Fruit fly (Drosophila melanogaster) whole organism, embryonic: Measurements from ENCODE around the gene Hecw.
A peak's percentile ranks its signal among the peaks of the same experiment; 100 is the strongest.

Experiments
- Abd-B ChIP-seq: fragments of 200-800 bp; sonication (Bioruptor generic); optimal IDR thresholded peaks from 2 replicates; lab custom pipeline; 2018; ENCODE audit warnings: missing biosample characterization, mild to moderate bottlenecking, missing genetic modification characterization, moderate library complexity
- Atf-2 ChIP-seq: fragments of 200-800 bp; sonication (Bioruptor generic); optimal IDR thresholded peaks from 2 replicates; lab custom pipeline; 2016; ENCODE audit warnings: missing biosample characterization, missing genetic modification characterization
- CG10147 ChIP-seq: fragments of 200-800 bp; sonication (Bioruptor generic); optimal IDR thresholded peaks from 2 replicates; lab custom pipeline; 2019; ENCODE audit warnings: missing biosample characterization, mild to moderate bottlenecking, missing genetic modification characterization, moderate library complexity
- CG14014 ChIP-seq: fragments of 200-800 bp; sonication (Bioruptor generic); IDR thresholded peaks from 2 replicates; pipeline ENCODE4 v1.3.6; 2022; ENCODE audit warnings: missing biosample characterization, missing genetic modification characterization
- CG14441 ChIP-seq: fragments of 200-800 bp; sonication (Bioruptor generic); IDR thresholded peaks from 2 replicates; pipeline ENCODE4 v1.3.6; 2022; ENCODE audit warnings: missing biosample characterization, missing genetic modification characterization
- CG15696 ChIP-seq: fragments of 200-800 bp; sonication (Bioruptor generic); optimal IDR thresholded peaks from 2 replicates; lab custom pipeline; 2019; ENCODE audit warnings: missing biosample characterization, mild to moderate bottlenecking, missing genetic modification characterization, moderate library complexity
- CG1602 ChIP-seq: fragments of 200-800 bp; sonication (Bioruptor generic); optimal IDR thresholded peaks from 3 replicates; lab custom pipeline; 2016; ENCODE audit warnings: missing biosample characterization, missing genetic modification characterization
- CG17359 ChIP-seq: fragments of 200-800 bp; sonication (Bioruptor generic); optimal IDR thresholded peaks from 3 replicates; lab custom pipeline; 2018; ENCODE audit warnings: missing biosample characterization, mild to moderate bottlenecking, missing genetic modification characterization, moderate library complexity
- CG17385 ChIP-seq: fragments of 200-800 bp; sonication (Bioruptor generic); optimal IDR thresholded peaks from 3 replicates; lab custom pipeline; 2018; ENCODE audit warnings: missing biosample characterization, mild to moderate bottlenecking, missing genetic modification characterization
- CG17802 ChIP-seq: fragments of 200-800 bp; sonication (Bioruptor generic); optimal IDR thresholded peaks from 2 replicates; lab custom pipeline; 2018; ENCODE audit warnings: missing biosample characterization, mild to moderate bottlenecking, missing genetic modification characterization, moderate library complexity
- CG18599 ChIP-seq: fragments of 200-800 bp; sonication (Bioruptor generic); optimal IDR thresholded peaks from 3 replicates; lab custom pipeline; 2017; ENCODE audit warnings: missing biosample characterization, missing genetic modification characterization, mild to moderate bottlenecking, moderate library complexity, missing genetic modification reagents
- CG3065 ChIP-seq: fragments of 200-800 bp; sonication (Bioruptor generic); optimal IDR thresholded peaks from 2 replicates; lab custom pipeline; 2016; ENCODE audit warnings: missing biosample characterization, missing genetic modification characterization
- CG31365 ChIP-seq: fragments of 200-800 bp; sonication (Bioruptor generic); optimal IDR thresholded peaks from 2 replicates; lab custom pipeline; 2018; ENCODE audit warnings: missing biosample characterization, mild to moderate bottlenecking, missing genetic modification characterization
- CG4707 ChIP-seq: fragments of 200-800 bp; sonication (Bioruptor generic); optimal IDR thresholded peaks from 2 replicates; lab custom pipeline; 2018; ENCODE audit warnings: missing biosample characterization, mild to moderate bottlenecking, missing genetic modification characterization, moderate library complexity
- CG4730 ChIP-seq: fragments of 200-800 bp; sonication (Bioruptor generic); IDR thresholded peaks from 2 replicates; pipeline ENCODE4 v1.3.6; 2022; ENCODE audit warnings: missing biosample characterization, missing genetic modification characterization
- CG6254 ChIP-seq: fragments of 200-800 bp; sonication (Bioruptor generic); optimal IDR thresholded peaks from 3 replicates; lab custom pipeline; 2017; ENCODE audit warnings: mild to moderate bottlenecking, missing biosample characterization, missing genetic modification reagents, missing genetic modification characterization
- CG7372 ChIP-seq: fragments of 200-800 bp; sonication (Bioruptor generic); IDR thresholded peaks from 2 replicates; pipeline ENCODE4 v1.3.6; 2022; ENCODE audit warnings: missing biosample characterization, missing genetic modification characterization
- CG9817 ChIP-seq: fragments of 200-800 bp; sonication (Bioruptor generic); optimal IDR thresholded peaks from 2 replicates; lab custom pipeline; 2018; ENCODE audit warnings: missing biosample characterization, mild to moderate bottlenecking, missing genetic modification characterization, moderate library complexity
- E2f1 ChIP-seq: fragments of 200-800 bp; sonication (Bioruptor generic); IDR thresholded peaks from 2 replicates; pipeline ENCODE4 v1.3.6; 2022; ENCODE audit warnings: missing biosample characterization, missing genetic modification characterization
- Fer1 ChIP-seq: fragments of 200-800 bp; sonication (Bioruptor generic); optimal IDR thresholded peaks from 2 replicates; lab custom pipeline; 2017; ENCODE audit warnings: missing biosample characterization, mild to moderate bottlenecking, missing genetic modification characterization
- Hmr ChIP-seq: fragments of 200-800 bp; sonication (Bioruptor generic); optimal IDR thresholded peaks from 3 replicates; lab custom pipeline; 2017; ENCODE audit warnings: mild to moderate bottlenecking, missing biosample characterization, missing genetic modification reagents, missing genetic modification characterization
- Hr51 ChIP-seq, 2 experiments: fragments of 200-800 bp; sonication (Bioruptor generic); optimal IDR thresholded peaks; 2 replicates in 1 of 2; 3 replicates in 1 of 2; lab custom pipeline; 2016 to 2018; ENCODE audit warnings: missing biosample characterization in 2 of 2, missing genetic modification characterization in 2 of 2, mild to moderate bottlenecking in 1 of 2, moderate library complexity in 1 of 2
- Meics ChIP-seq: fragments of 200-800 bp; sonication (Bioruptor generic); optimal IDR thresholded peaks from 2 replicates; lab custom pipeline; 2017; ENCODE audit warnings: missing biosample characterization, mild to moderate bottlenecking, missing genetic modification characterization
- NfI ChIP-seq: fragments of 200-800 bp; sonication (Bioruptor generic); optimal IDR thresholded peaks from 3 replicates; lab custom pipeline; 2018; ENCODE audit warnings: missing biosample characterization, mild to moderate bottlenecking, missing genetic modification characterization, moderate library complexity
- Pdp1 ChIP-seq, 2 experiments: fragments of 200-800 bp; sonication (Bioruptor generic); optimal IDR thresholded peaks; 3 replicates each; lab custom pipeline; 2016; ENCODE audit warnings: missing biosample characterization in 2 of 2, missing genetic modification characterization in 2 of 2, mild to moderate bottlenecking in 1 of 2, moderate library complexity in 1 of 2
- Ptx1 ChIP-seq: fragments of 200-800 bp; sonication (Bioruptor generic); IDR thresholded peaks from 2 replicates; pipeline ENCODE4 v1.3.6; 2022; ENCODE audit warnings: missing biosample characterization, missing genetic modification characterization
- Spps ChIP-seq: fragments of 200-800 bp; sonication (Bioruptor generic); optimal IDR thresholded peaks from 2 replicates; lab custom pipeline; 2018; ENCODE audit warnings: missing biosample characterization, mild to moderate bottlenecking, missing genetic modification characterization
- Stat92E ChIP-seq, 3 experiments: fragments of >200 bp in 2 of 3; fragments of 200-800 bp in 1 of 3; sonication (Bioruptor generic) in 1 of 3; optimal IDR thresholded peaks; 2 replicates each; lab custom pipeline; 2017 to 2019; ENCODE audit warnings: missing biosample characterization in 3 of 3, missing genetic modification characterization in 3 of 3, mild to moderate bottlenecking in 1 of 3, moderate library complexity in 1 of 3
- Xbp1 ChIP-seq: fragments of 200-800 bp; sonication (Bioruptor generic); optimal IDR thresholded peaks from 3 replicates; lab custom pipeline; 2016; ENCODE audit warnings: missing biosample characterization, mild to moderate bottlenecking, missing genetic modification characterization
- ab ChIP-seq: fragments of 200-800 bp; sonication (Bioruptor generic); optimal IDR thresholded peaks from 2 replicates; lab custom pipeline; 2016; ENCODE audit warnings: missing biosample characterization, missing genetic modification characterization
- abd-A ChIP-seq: fragments of 200-800 bp; sonication (Bioruptor generic); optimal IDR thresholded peaks from 3 replicates; lab custom pipeline; 2019; ENCODE audit warnings: missing biosample characterization, mild to moderate bottlenecking, missing genetic modification characterization, moderate library complexity
- bab2 ChIP-seq: fragments of 200-800 bp; sonication (Bioruptor generic); optimal IDR thresholded peaks from 2 replicates; lab custom pipeline; 2016; ENCODE audit warnings: missing biosample characterization, missing genetic modification characterization
- cas ChIP-seq: fragments of 200-800 bp; sonication (Bioruptor generic); IDR thresholded peaks from 2 replicates; pipeline ENCODE4 v1.3.6; 2022; ENCODE audit warnings: missing biosample characterization, missing genetic modification characterization
- cwo ChIP-seq: fragments of 200-800 bp; sonication (Bioruptor generic); optimal IDR thresholded peaks from 3 replicates; lab custom pipeline; 2017; ENCODE audit warnings: missing biosample characterization, missing genetic modification characterization, mild to moderate bottlenecking, moderate library complexity, missing genetic modification reagents
- dimm ChIP-seq: fragments of 200-800 bp; sonication (Bioruptor generic); IDR thresholded peaks from 2 replicates; pipeline ENCODE4 v1.3.6; 2022; ENCODE audit warnings: missing biosample characterization, missing genetic modification characterization
- fd64A ChIP-seq: fragments of 200-800 bp; sonication (Bioruptor generic); optimal IDR thresholded peaks from 3 replicates; lab custom pipeline; 2018; ENCODE audit warnings: missing biosample characterization, mild to moderate bottlenecking, missing genetic modification characterization
- inv ChIP-seq: fragments of 200-800 bp; sonication (Bioruptor generic); IDR thresholded peaks from 2 replicates; pipeline ENCODE4 v1.3.6; 2022; ENCODE audit warnings: missing biosample characterization, missing genetic modification characterization; ENCODE audit not compliant: partially characterized antibody
- kah ChIP-seq: fragments of 200-800 bp; sonication (Bioruptor generic); optimal IDR thresholded peaks from 2 replicates; lab custom pipeline; 2018; ENCODE audit warnings: missing biosample characterization, mild to moderate bottlenecking, missing genetic modification characterization
- kay ChIP-seq: fragments of 200-800 bp; sonication (Bioruptor generic); optimal IDR thresholded peaks from 2 replicates; lab custom pipeline; 2016; ENCODE audit warnings: missing biosample characterization, missing genetic modification characterization
- lmd ChIP-seq: fragments of 200-800 bp; sonication (Bioruptor generic); IDR thresholded peaks from 2 replicates; pipeline ENCODE4 v1.3.6; 2022; ENCODE audit warnings: missing biosample characterization, missing genetic modification characterization
- lola ChIP-seq, 3 experiments: fragments of >200 bp in 2 of 3; fragments of 200-800 bp in 1 of 3; sonication (Bioruptor generic) in 1 of 3; optimal IDR thresholded peaks; 2 replicates each; lab custom pipeline; 2017 to 2019; ENCODE audit warnings: missing biosample characterization in 3 of 3, missing genetic modification characterization in 3 of 3, mild to moderate bottlenecking in 1 of 3, moderate library complexity in 1 of 3
- mam ChIP-seq: fragments of 200-800 bp; sonication (Bioruptor generic); optimal IDR thresholded peaks from 3 replicates; lab custom pipeline; 2016; ENCODE audit warnings: missing biosample characterization, missing genetic modification characterization
- pan ChIP-seq, 4 experiments: fragments of >200 bp in 3 of 4; fragments of 200-800 bp in 1 of 4; sonication (Bioruptor generic) in 1 of 4; optimal IDR thresholded peaks in 3 of 4; IDR thresholded peaks in 1 of 4; 2 replicates each; pipeline versions ENCODE4 v1.3.6 to Lab custom; 2017 to 2022; ENCODE audit warnings: missing biosample characterization in 2 of 4, missing genetic modification characterization in 2 of 4, mixed read lengths in 1 of 4
- rib ChIP-seq: fragments of 200-800 bp; sonication (Bioruptor generic); IDR thresholded peaks from 2 replicates; pipeline ENCODE4 v1.3.6; 2022; ENCODE audit warnings: missing biosample characterization, missing genetic modification characterization
- row ChIP-seq: fragments of 200-800 bp; sonication (Bioruptor generic); IDR thresholded peaks from 3 replicates; pipeline ENCODE4 v1.3.6; 2022; ENCODE audit warnings: missing biosample characterization, missing genetic modification characterization
- sd ChIP-seq: fragments of 200-800 bp; sonication (Bioruptor generic); optimal IDR thresholded peaks from 3 replicates; lab custom pipeline; 2018; ENCODE audit warnings: missing biosample characterization, mild to moderate bottlenecking, missing genetic modification characterization, moderate library complexity
- slbo ChIP-seq: fragments of 200-800 bp; sonication (Bioruptor generic); IDR thresholded peaks from 2 replicates; pipeline ENCODE4 v1.3.6; 2022; ENCODE audit warnings: missing biosample characterization, missing genetic modification characterization
- tgo ChIP-seq: fragments of 200-800 bp; sonication (Bioruptor generic); IDR thresholded peaks from 3 replicates; pipeline ENCODE4 v1.3.6; 2022; ENCODE audit warnings: missing biosample characterization, missing genetic modification characterization
- vvl ChIP-seq: fragments of 200-800 bp; sonication (Bioruptor generic); IDR thresholded peaks from 2 replicates; pipeline ENCODE4 v1.3.6; 2022; ENCODE audit warnings: missing biosample characterization, missing genetic modification characterization

Hecw gene

dm6 chrX:9587881-9588280 is 20.9 kb upstream of the Hecw start (continued):
- TF ChIP-seq CG4707 (GFP tag; lab: Kevin White, UChicago) (no peak), CG14014 (GFP tag; lab: Robert Waterston, UW) (peak; percentile 38; the same call in 1 of the 2 replicates), CG1602 (GFP tag; lab: Kevin White, UChicago) (no peak), mam (GFP tag; lab: Kevin White, UChicago) (peak; percentile 15), tgo (GFP tag; lab: Robert Waterston, UW) (no peak), rib (GFP tag; lab: Robert Waterston, UW) (no peak), CG17385 (GFP tag; lab: Kevin White, UChicago) (peak; percentile 37), Fer1 (GFP tag; lab: Kevin White, UChicago) (peak; percentile 11), CG4730 (GFP tag; lab: Robert Waterston, UW) (0 out of 2 replicates have a peak, but pooled peaks have one; percentile 12), NfI (GFP tag; lab: Kevin White, UChicago) (peak; percentile 22), Stat92E (GFP tag; optimal IDR thresholded peaks at IDR 0.05; lab: Kevin White, UChicago) (no peak), ab (GFP tag; lab: Kevin White, UChicago) (no peak), kah (no peak), CG9817 (peak; percentile 12), CG17802 (no peak), Hr51 (GFP tag; optimal IDR thresholded peaks at IDR 0.05; lab: Kevin White, UChicago) (peak in 1 of 2 experiments; percentile 4), CG31365 (tag; lab: Kevin White, UChicago) (no peak), Atf-2 (GFP tag; lab: Kevin White, UChicago) (no peak), CG3065 (GFP tag; lab: Kevin White, UChicago) (no peak), CG15696 (tag; lab: Kevin White, UChicago) (no peak), CG6254 (GFP tag; lab: Kevin White, UChicago) (no peak), cas (GFP tag; lab: Robert Waterston, UW) (no peak), bab2 (GFP tag; lab: Kevin White, UChicago) (peak; percentile 32), dimm (GFP tag; lab: Robert Waterston, UW) (no peak), Spps (tag; lab: Kevin White, UChicago) (no peak), kay (no peak), Abd-B (GFP tag; lab: Kevin White, UChicago) (peak; percentile 50), lmd (GFP tag; lab: Robert Waterston, UW) (peak; percentile 52; the same call in 1 of the 2 replicates), slbo (GFP tag; lab: Robert Waterston, UW) (peak; percentile 66), Hmr (GFP tag; lab: Kevin White, UChicago) (peak; percentile 6), CG17359 (peak; percentile 21), fd64A (GFP tag; lab: Kevin White, UChicago) (no peak), E2f1 (peak; percentile 46; the same call in 1 of the 2 replicates), vvl (GFP tag; lab: Robert Waterston, UW) (peak; percentile 64), Ptx1 (GFP tag; lab: Robert Waterston, UW) (0 out of 2 replicates have a peak, but pooled peaks have one; percentile 24), CG18599 (GFP tag; lab: Kevin White, UChicago) (peak; percentile 1), CG10147 (GFP tag; lab: Kevin White, UChicago) (no peak), Meics (GFP tag; lab: Kevin White, UChicago) (peak; percentile 41), lola (GFP tag; optimal IDR thresholded peaks at IDR 0.05; lab: Kevin White, UChicago) (no peak), row (peak; percentile 75), inv (GFP tag; lab: Robert Waterston, UW) (no peak), Pdp1 (GFP tag; optimal IDR thresholded peaks at IDR 0.05; lab: Kevin White, UChicago) (peak; percentile 16 to 40), Xbp1 (GFP tag; lab: Kevin White, UChicago) (peak; percentile 13), sd (peak; percentile 36), CG7372 (GFP tag; lab: Robert Waterston, UW) (peak; percentile 45), abd-A (peak; percentile 34), pan (optimal IDR thresholded peaks at IDR 0.05; lab: Kevin White, UChicago) (no peak), pan (GFP tag; optimal IDR thresholded peaks at IDR 0.05 in 1 of 2, IDR thresholded peaks at IDR 0.05 in 1 of 2) (peak in 1 of 2 experiments; percentile 32), cwo (GFP tag; lab: Kevin White, UChicago) (peak; percentile 7), CG14441 (GFP tag; lab: Robert Waterston, UW) (peak; percentile 34; the same call in 1 of the 2 replicates)
